Worm (Caenorhabditis elegans) whole organism, L2 larva: ENCODE results near the gene abf-6.

ENCODE experiments used
- crh-2 ChIP-seq: sonication (generic microtip); optimal IDR thresholded peaks from 2 replicates; lab custom pipeline; 2017; ENCODE audit warnings: missing biosample characterization, missing genetic modification characterization
- egl-27 ChIP-seq: sonication (generic microtip); optimal IDR thresholded peaks from 3 replicates; lab custom pipeline; 2017; ENCODE audit warnings: missing biosample characterization, missing genetic modification reagents, missing genetic modification characterization
- nhr-11 ChIP-seq: fragments of 150-350 bp; optimal IDR thresholded peaks from 2 replicates; lab custom pipeline; 2014; ENCODE audit warnings: missing biosample characterization, missing genetic modification characterization
- skn-1 ChIP-seq: sonication (generic microtip); optimal IDR thresholded peaks from 2 replicates; lab custom pipeline; 2017; ENCODE audit warnings: missing biosample characterization, missing genetic modification characterization

DNA sequence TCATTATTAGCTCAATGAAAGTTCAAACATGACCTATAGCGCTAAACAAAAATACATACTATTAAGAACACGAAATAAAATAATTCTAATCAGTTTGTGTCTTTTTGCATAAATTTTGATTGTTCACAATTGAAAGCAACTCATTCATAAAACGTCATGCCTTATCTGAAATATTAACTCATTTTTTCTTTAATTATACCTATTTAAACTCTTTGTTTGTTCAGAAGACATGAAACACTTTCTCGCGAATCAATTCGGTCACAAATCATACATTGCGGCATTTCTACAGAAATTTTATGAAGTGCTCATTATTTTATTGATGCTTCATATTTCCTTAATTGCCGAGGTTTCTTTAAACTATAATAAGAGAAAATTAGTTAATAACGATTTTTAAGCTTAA, 13.0 kb downstream of the abf-6 start:
- no peak for TF ChIP-seq egl-27 (tag; lab: Kevin White, UChicago)
- TF ChIP-seq nhr-11 (tag; lab: Kevin White, UChicago): no peak
- no peak for TF ChIP-seq skn-1 (tag; lab: Kevin White, UChicago)
- TF ChIP-seq crh-2: peak; percentile 15
